Fruit fly (Drosophila melanogaster) whole organism, embryonic: ENCODE results near the gene Cyp4ac2.

Experiments
- Aef1 ChIP-seq: fragments of 200-800 bp; sonication (Bioruptor generic); IDR thresholded peaks from 3 replicates; pipeline ENCODE4 v1.3.6; 2022; ENCODE audit warnings: missing biosample characterization, missing genetic modification characterization
- CG10274 ChIP-seq: fragments of 200-800 bp; sonication (Bioruptor generic); optimal IDR thresholded peaks from 3 replicates; lab custom pipeline; 2017; ENCODE audit warnings: missing biosample characterization, mild to moderate bottlenecking, missing genetic modification characterization
- CG10565 ChIP-seq: fragments of 200-800 bp; sonication (Bioruptor generic); optimal IDR thresholded peaks from 3 replicates; lab custom pipeline; 2016; ENCODE audit warnings: missing biosample characterization, mild to moderate bottlenecking, missing genetic modification characterization
- CG11093 ChIP-seq: fragments of 200-800 bp; sonication (Bioruptor generic); IDR thresholded peaks from 3 replicates; pipeline ENCODE4 v1.3.6; 2022; ENCODE audit warnings: missing biosample characterization, missing genetic modification characterization
- CG11695 ChIP-seq: fragments of 200-800 bp; sonication (Bioruptor generic); IDR thresholded peaks from 3 replicates; pipeline ENCODE4 v1.3.6; 2022; ENCODE audit warnings: missing biosample characterization, missing genetic modification characterization
- CG12744 ChIP-seq: fragments of 200-800 bp; sonication (Bioruptor generic); optimal IDR thresholded peaks from 2 replicates; lab custom pipeline; 2016; ENCODE audit warnings: missing biosample characterization, missing genetic modification characterization
- CG12942 ChIP-seq: fragments of 200-800 bp; sonication (Bioruptor generic); optimal IDR thresholded peaks from 3 replicates; lab custom pipeline; 2016; ENCODE audit warnings: missing biosample characterization, missing genetic modification characterization
- CG1529 ChIP-seq: fragments of 200-800 bp; sonication (Bioruptor generic); optimal IDR thresholded peaks from 3 replicates; lab custom pipeline; 2018; ENCODE audit warnings: missing biosample characterization, missing genetic modification characterization
- CG16815 ChIP-seq: fragments of 200-800 bp; sonication (Bioruptor generic); optimal IDR thresholded peaks from 3 replicates; lab custom pipeline; 2017; ENCODE audit warnings: missing biosample characterization, mild to moderate bottlenecking, missing genetic modification characterization
- CG17385 ChIP-seq: fragments of 200-800 bp; sonication (Bioruptor generic); optimal IDR thresholded peaks from 3 replicates; lab custom pipeline; 2018; ENCODE audit warnings: missing biosample characterization, mild to moderate bottlenecking, missing genetic modification characterization
- CG31441 ChIP-seq: fragments of 200-800 bp; sonication (Bioruptor generic); IDR thresholded peaks from 2 replicates; pipeline ENCODE4 v1.3.6; 2022; ENCODE audit warnings: missing biosample characterization, missing genetic modification characterization
- CG4404 ChIP-seq: fragments of 200-800 bp; sonication (Bioruptor generic); IDR thresholded peaks from 2 replicates; pipeline ENCODE4 v1.3.6; 2022; ENCODE audit warnings: missing biosample characterization, missing genetic modification characterization
- CG4854 ChIP-seq: fragments of 200-800 bp; sonication (Bioruptor generic); optimal IDR thresholded peaks from 2 replicates; lab custom pipeline; 2016; ENCODE audit warnings: missing biosample characterization, missing genetic modification characterization, inconsistent platforms
- CG6254 ChIP-seq: fragments of 200-800 bp; sonication (Bioruptor generic); optimal IDR thresholded peaks from 3 replicates; lab custom pipeline; 2017; ENCODE audit warnings: mild to moderate bottlenecking, missing biosample characterization, missing genetic modification reagents, missing genetic modification characterization
- CG7357 ChIP-seq: fragments of 200-800 bp; sonication (Bioruptor generic); IDR thresholded peaks from 3 replicates; pipeline ENCODE4 v1.3.6; 2022; ENCODE audit warnings: missing biosample characterization, missing genetic modification characterization
- CG9797 ChIP-seq: fragments of 200-800 bp; sonication (Bioruptor generic); optimal IDR thresholded peaks from 3 replicates; lab custom pipeline; 2018; ENCODE audit warnings: missing biosample characterization, mild to moderate bottlenecking, missing genetic modification characterization
- Camta ChIP-seq: fragments of 200-800 bp; sonication (Bioruptor generic); optimal IDR thresholded peaks from 2 replicates; lab custom pipeline; 2016; ENCODE audit warnings: missing biosample characterization, missing genetic modification characterization
- Chrac-16 ChIP-seq: fragments of 200-800 bp; sonication (Bioruptor generic); optimal IDR thresholded peaks from 3 replicates; lab custom pipeline; 2016; ENCODE audit warnings: missing biosample characterization, missing genetic modification characterization
- Ets97D ChIP-seq: fragments of 200-800 bp; sonication (Bioruptor generic); optimal IDR thresholded peaks from 3 replicates; lab custom pipeline; 2016; ENCODE audit warnings: missing biosample characterization, missing genetic modification characterization
- Gsc ChIP-seq: fragments of 200-800 bp; sonication (Bioruptor generic); IDR thresholded peaks from 2 replicates; pipeline ENCODE4 v1.3.6; 2022; ENCODE audit warnings: missing biosample characterization, missing genetic modification characterization
- HLH3B ChIP-seq: fragments of 200-800 bp; sonication (Bioruptor generic); IDR thresholded peaks from 2 replicates; pipeline ENCODE4 v1.3.6; 2022; ENCODE audit warnings: missing biosample characterization, missing genetic modification characterization
- Hey ChIP-seq: fragments of 200-800 bp; sonication (Bioruptor generic); optimal IDR thresholded peaks from 3 replicates; lab custom pipeline; 2018; ENCODE audit warnings: missing biosample characterization, mild to moderate bottlenecking, missing genetic modification characterization
- MBD-R2 ChIP-seq: fragments of 200-800 bp; sonication (Bioruptor generic); IDR thresholded peaks from 2 replicates; pipeline ENCODE4 v1.3.6; 2022; ENCODE audit warnings: missing biosample characterization, missing genetic modification characterization
- Nf-YA ChIP-seq: fragments of 200-800 bp; sonication (Bioruptor generic); IDR thresholded peaks from 2 replicates; pipeline ENCODE4 v1.3.6; 2022; ENCODE audit warnings: missing biosample characterization, missing genetic modification characterization
- NfI ChIP-seq: fragments of 200-800 bp; sonication (Bioruptor generic); optimal IDR thresholded peaks from 3 replicates; lab custom pipeline; 2018; ENCODE audit warnings: missing biosample characterization, mild to moderate bottlenecking, missing genetic modification characterization, moderate library complexity
- Oaz ChIP-seq: fragments of 200-800 bp; sonication (Bioruptor generic); IDR thresholded peaks from 2 replicates; pipeline ENCODE4 v1.3.6; 2022; ENCODE audit warnings: missing biosample characterization, missing genetic modification characterization
- Oli ChIP-seq: fragments of 200-800 bp; sonication (Bioruptor generic); optimal IDR thresholded peaks from 2 replicates; lab custom pipeline; 2018; ENCODE audit warnings: missing biosample characterization, mild to moderate bottlenecking, missing genetic modification characterization, moderate library complexity
- Sry-β ChIP-seq: fragments of 200-800 bp; sonication (Bioruptor generic); optimal IDR thresholded peaks from 2 replicates; lab custom pipeline; 2018; ENCODE audit warnings: missing biosample characterization, mild to moderate bottlenecking, missing genetic modification characterization, moderate library complexity
- Sry-δ ChIP-seq: fragments of 200-800 bp; sonication (Bioruptor generic); optimal IDR thresholded peaks from 2 replicates; lab custom pipeline; 2016; ENCODE audit warnings: missing biosample characterization, missing genetic modification characterization
- TFAM ChIP-seq: fragments of 200-800 bp; sonication (Bioruptor generic); optimal IDR thresholded peaks from 2 replicates; lab custom pipeline; 2017; ENCODE audit warnings: missing biosample characterization, missing genetic modification characterization, inconsistent platforms
- YL-1 ChIP-seq: fragments of 200-800 bp; sonication (Bioruptor generic); optimal IDR thresholded peaks from 3 replicates; lab custom pipeline; 2017; ENCODE audit warnings: missing biosample characterization, mild to moderate bottlenecking, missing genetic modification characterization
- ara ChIP-seq: fragments of 200-800 bp; sonication (Bioruptor generic); IDR thresholded peaks from 2 replicates; pipeline ENCODE4 v1.3.6; 2022; ENCODE audit warnings: missing biosample characterization, missing genetic modification characterization
- ato ChIP-seq: fragments of 200-800 bp; sonication (Bioruptor generic); IDR thresholded peaks from 2 replicates; pipeline ENCODE4 v1.3.6; 2022; ENCODE audit warnings: missing biosample characterization, missing genetic modification characterization; ENCODE audit not compliant: partially characterized antibody
- cato ChIP-seq: fragments of 200-800 bp; sonication (Bioruptor generic); optimal IDR thresholded peaks from 2 replicates; lab custom pipeline; 2016; ENCODE audit warnings: missing biosample characterization, missing genetic modification characterization, borderline replicate concordance
- corto ChIP-seq: fragments of 200-800 bp; sonication (Bioruptor generic); optimal IDR thresholded peaks from 2 replicates; lab custom pipeline; 2016; ENCODE audit warnings: missing biosample characterization, mild to moderate bottlenecking, missing genetic modification characterization, moderate library complexity
- ewg ChIP-seq: fragments of 200-800 bp; sonication (Bioruptor generic); optimal IDR thresholded peaks from 3 replicates; lab custom pipeline; 2017; ENCODE audit warnings: mild to moderate bottlenecking, missing biosample characterization, missing genetic modification reagents, missing genetic modification characterization
- fd96Cb ChIP-seq: fragments of 200-800 bp; sonication (Bioruptor generic); optimal IDR thresholded peaks from 2 replicates; lab custom pipeline; 2018; ENCODE audit warnings: missing biosample characterization, mild to moderate bottlenecking, missing genetic modification characterization, moderate library complexity
- gem ChIP-seq: fragments of 200-800 bp; sonication (Bioruptor generic); optimal IDR thresholded peaks from 2 replicates; lab custom pipeline; 2019; ENCODE audit warnings: missing biosample characterization, mild to moderate bottlenecking, missing genetic modification characterization, moderate library complexity
- hth ChIP-seq: fragments of >200 bp; optimal IDR thresholded peaks from 2 replicates; lab custom pipeline; 2017; ENCODE audit warnings: inconsistent platforms
- kay ChIP-seq: fragments of 200-800 bp; sonication (Bioruptor generic); optimal IDR thresholded peaks from 2 replicates; lab custom pipeline; 2016; ENCODE audit warnings: missing biosample characterization, missing genetic modification characterization
- mirr ChIP-seq: fragments of 200-800 bp; sonication (Bioruptor generic); optimal IDR thresholded peaks from 3 replicates; lab custom pipeline; 2018; ENCODE audit warnings: missing biosample characterization, mild to moderate bottlenecking, missing genetic modification characterization
- pan ChIP-seq, 4 experiments: fragments of >200 bp in 3 of 4; fragments of 200-800 bp in 1 of 4; sonication (Bioruptor generic) in 1 of 4; optimal IDR thresholded peaks in 3 of 4; IDR thresholded peaks in 1 of 4; 2 replicates each; pipeline versions ENCODE4 v1.3.6 to Lab custom; 2017 to 2022; ENCODE audit warnings: missing biosample characterization in 2 of 4, missing genetic modification characterization in 2 of 4, mixed read lengths in 1 of 4
- pb ChIP-seq: fragments of 200-800 bp; sonication (Bioruptor generic); optimal IDR thresholded peaks from 3 replicates; lab custom pipeline; 2016; ENCODE audit warnings: missing biosample characterization, missing genetic modification characterization
- phol ChIP-seq: fragments of 200-800 bp; sonication (Bioruptor generic); optimal IDR thresholded peaks from 3 replicates; lab custom pipeline; 2018; ENCODE audit warnings: missing biosample characterization, mild to moderate bottlenecking, missing genetic modification characterization, moderate library complexity
- sima ChIP-seq: fragments of 200-800 bp; sonication (Bioruptor generic); optimal IDR thresholded peaks from 2 replicates; lab custom pipeline; 2016; ENCODE audit warnings: missing biosample characterization, missing genetic modification characterization
- sqz ChIP-seq: fragments of 200-800 bp; sonication (Bioruptor generic); optimal IDR thresholded peaks from 3 replicates; lab custom pipeline; 2018; ENCODE audit warnings: missing biosample characterization, mild to moderate bottlenecking, missing genetic modification characterization
- stc ChIP-seq: fragments of 200-800 bp; sonication (Bioruptor generic); IDR thresholded peaks from 2 replicates; pipeline ENCODE4 v1.3.6; 2022; ENCODE audit warnings: missing biosample characterization, missing genetic modification characterization
- trh ChIP-seq: fragments of 200-800 bp; sonication (Bioruptor generic); optimal IDR thresholded peaks from 2 replicates; lab custom pipeline; 2016; ENCODE audit warnings: missing biosample characterization, missing genetic modification characterization
- tx ChIP-seq: fragments of 200-800 bp; sonication (Bioruptor generic); optimal IDR thresholded peaks from 2 replicates; lab custom pipeline; 2016; ENCODE audit warnings: missing biosample characterization, missing genetic modification characterization
- zen2 ChIP-seq: fragments of 200-800 bp; sonication (Bioruptor generic); IDR thresholded peaks from 3 replicates; pipeline ENCODE4 v1.3.6; 2022; ENCODE audit warnings: missing biosample characterization, missing genetic modification characterization; ENCODE audit not compliant: partially characterized antibody
- zfh2 ChIP-seq: fragments of 200-800 bp; sonication (Bioruptor generic); optimal IDR thresholded peaks from 2 replicates; lab custom pipeline; 2016; ENCODE audit warnings: missing biosample characterization, missing genetic modification characterization

The Cyp4ac2 gene

DNA sequence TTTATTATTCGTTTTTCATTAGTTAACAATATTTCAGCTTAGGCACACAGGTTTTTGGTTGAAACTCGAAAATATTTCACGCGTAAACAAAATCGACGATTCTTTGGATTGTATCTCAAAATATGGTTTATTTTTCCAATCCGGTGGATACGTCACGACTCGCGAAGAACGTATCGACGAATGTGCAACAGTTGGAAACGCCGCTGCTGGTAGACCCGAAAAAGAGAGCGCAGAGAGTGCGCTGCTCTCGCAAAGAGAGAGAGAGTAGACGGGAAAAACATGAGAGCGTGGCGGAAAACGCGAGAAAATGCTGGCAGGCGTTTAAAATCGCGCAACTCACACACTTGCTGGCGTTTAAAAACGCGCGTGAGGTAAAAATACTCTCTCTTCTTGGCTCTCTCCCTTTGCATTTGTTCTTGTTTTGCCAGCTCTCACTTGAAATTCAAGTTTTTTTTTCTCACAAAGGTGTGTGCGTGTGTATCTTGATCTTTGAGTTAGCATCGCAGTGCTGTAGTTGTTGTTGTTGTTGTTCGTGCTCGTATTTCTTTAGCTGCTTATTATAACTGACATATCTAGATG lies 28.9 kb upstream of the Cyp4ac2 start (continued):
- TF ChIP-seq CG17385 (peak; percentile 59), CG11093 (no peak), CG4854 (GFP tag; lab: Kevin White, UChicago) (no peak), YL-1 (no peak), NfI (GFP tag; lab: Kevin White, UChicago) (no peak), CG31441 (GFP tag; lab: Robert Waterston, UW) (no peak), mirr (GFP tag; lab: Kevin White, UChicago) (peak; percentile 15), Camta (GFP tag; lab: Kevin White, UChicago) (no peak), stc (GFP tag; lab: Robert Waterston, UW) (peak; percentile 49; the same call in 1 of the 2 replicates), corto (GFP tag; lab: Kevin White, UChicago) (peak; percentile 39), cato (GFP tag; lab: Kevin White, UChicago) (no peak), CG16815 (GFP tag; lab: Kevin White, UChicago) (no peak), Chrac-16 (no peak), MBD-R2 (no peak), HLH3B (GFP tag; lab: Robert Waterston, UW) (no peak; the same call in 1 of the 2 replicates), ewg (GFP tag; lab: Kevin White, UChicago) (no peak), ato (no peak; the same call in 1 of the 2 replicates), zen2 (GFP tag; lab: Robert Waterston, UW) (peak; percentile 79), Aef1 (GFP tag; lab: Robert Waterston, UW) (no peak), ara (GFP tag; lab: Robert Waterston, UW) (no peak), Oli (tag; lab: Kevin White, UChicago) (no peak), CG12942 (GFP tag; lab: Kevin White, UChicago) (no peak), CG9797 (GFP tag; lab: Kevin White, UChicago) (no peak), TFAM (GFP tag; lab: Kevin White, UChicago) (no peak), Sry-δ (GFP tag; lab: Kevin White, UChicago) (no peak), sima (GFP tag; lab: Kevin White, UChicago) (no peak), CG10565 (GFP tag; lab: Kevin White, UChicago) (no peak), CG7357 (GFP tag; lab: Robert Waterston, UW) (no peak), Oaz (no peak), tx (GFP tag; lab: Kevin White, UChicago) (no peak), Sry-β (GFP tag; lab: Kevin White, UChicago) (no peak), Gsc (GFP tag; lab: Robert Waterston, UW) (no peak), Nf-YA (GFP tag; lab: Robert Waterston, UW) (no peak), CG4404 (no peak), pb (GFP tag; lab: Kevin White, UChicago) (no peak), fd96Cb (tag; lab: Kevin White, UChicago) (no peak), CG6254 (GFP tag; lab: Kevin White, UChicago) (peak; percentile 36), zfh2 (GFP tag; lab: Kevin White, UChicago) (no peak), phol (no peak), CG11695 (0 out of 3 replicates have a peak, but pooled peaks have one; percentile 25), Hey (tag; lab: Kevin White, UChicago) (no peak), gem (no peak), kay (GFP tag; lab: Kevin White, UChicago) (no peak), pan (optimal IDR thresholded peaks at IDR 0.05; lab: Kevin White, UChicago) (no peak), pan (GFP tag; optimal IDR thresholded peaks at IDR 0.05 in 1 of 2, IDR thresholded peaks at IDR 0.05 in 1 of 2) (no peak), trh (GFP tag; lab: Kevin White, UChicago) (no peak), CG1529 (GFP tag; lab: Kevin White, UChicago) (no peak), Ets97D (GFP tag; lab: Kevin White, UChicago) (no peak), hth (lab: Kevin White, UChicago) (no peak), CG12744 (GFP tag; lab: Kevin White, UChicago) (no peak), sqz (GFP tag; lab: Kevin White, UChicago) (peak; percentile 99), CG10274 (GFP tag; lab: Kevin White, UChicago) (no peak)
